Worm (Caenorhabditis elegans) whole organism, L3 larva: ENCODE measurements around the gene clh-2.

ENCODE experiments used
- R02D3.7 ChIP-seq: fragments of 150-350 bp; optimal IDR thresholded peaks from 2 replicates; lab custom pipeline; 2014; ENCODE audit warnings: missing biosample characterization, missing genetic modification characterization
- ZK546.5 ChIP-seq: sonication (generic microtip); optimal IDR thresholded peaks from 2 replicates; lab custom pipeline; 2017; ENCODE audit warnings: missing biosample characterization, missing genetic modification characterization
- aly-2 ChIP-seq: fragments of 150-350 bp; optimal IDR thresholded peaks from 2 replicates; lab custom pipeline; 2014; ENCODE audit warnings: missing biosample characterization, missing genetic modification characterization
- ama-1 ChIP-seq: fragments of 150-350 bp; optimal IDR thresholded peaks from 2 replicates; lab custom pipeline; 2018
- ceh-16 ChIP-seq: sonication (generic microtip); optimal IDR thresholded peaks from 2 replicates; lab custom pipeline; 2017; ENCODE audit warnings: missing biosample characterization, missing genetic modification characterization
- ceh-28 ChIP-seq: fragments of 150-350 bp; optimal IDR thresholded peaks from 2 replicates; lab custom pipeline; 2014; ENCODE audit warnings: missing biosample characterization, missing genetic modification reagents, missing genetic modification characterization
- ceh-82 ChIP-seq: fragments of 150-350 bp; optimal IDR thresholded peaks from 2 replicates; lab custom pipeline; 2014; ENCODE audit warnings: missing biosample characterization, missing genetic modification characterization
- ceh-9 ChIP-seq: sonication (generic microtip); optimal IDR thresholded peaks from 2 replicates; lab custom pipeline; 2018; ENCODE audit warnings: missing biosample characterization, missing genetic modification characterization
- daf-12 ChIP-seq: fragments of 150-350 bp; optimal IDR thresholded peaks from 2 replicates; lab custom pipeline; 2014; ENCODE audit warnings: missing biosample characterization, missing genetic modification reagents, missing genetic modification characterization
- egl-27 ChIP-seq: sonication (generic microtip); optimal IDR thresholded peaks from 4 replicates; lab custom pipeline; 2017; ENCODE audit warnings: missing biosample characterization, missing genetic modification reagents, missing genetic modification characterization
- egl-5 ChIP-seq: fragments of 150-350 bp; optimal IDR thresholded peaks from 2 replicates; lab custom pipeline; 2017; ENCODE audit warnings: missing biosample characterization, missing genetic modification reagents, missing genetic modification characterization, inconsistent platforms
- elt-1 ChIP-seq: fragments of 150-350 bp; optimal IDR thresholded peaks from 2 replicates; lab custom pipeline; 2014; ENCODE audit warnings: missing biosample characterization, missing genetic modification characterization
- elt-2 ChIP-seq: sonication (generic microtip); optimal IDR thresholded peaks from 2 replicates; lab custom pipeline; 2016; ENCODE audit warnings: missing genetic modification reagents, mild to moderate bottlenecking, missing genetic modification characterization, missing compliant biosample characterization
- fkh-2 ChIP-seq: fragments of 150-350 bp; optimal IDR thresholded peaks from 2 replicates; lab custom pipeline; 2014; ENCODE audit warnings: missing biosample characterization, missing genetic modification reagents, missing genetic modification characterization
- fos-1 ChIP-seq: fragments of 150-350 bp; optimal IDR thresholded peaks from 2 replicates; lab custom pipeline; 2014; ENCODE audit warnings: missing biosample characterization, missing genetic modification characterization
- hmg-11 ChIP-seq: sonication (generic microtip); optimal IDR thresholded peaks from 2 replicates; lab custom pipeline; 2016; ENCODE audit warnings: missing genetic modification characterization, missing compliant biosample characterization
- lin-39 ChIP-seq: fragments of 150-350 bp; optimal IDR thresholded peaks from 2 replicates; lab custom pipeline; 2018; ENCODE audit warnings: missing biosample characterization, missing genetic modification reagents, missing genetic modification characterization
- lsy-12 ChIP-seq: sonication (generic microtip); optimal IDR thresholded peaks from 2 replicates; lab custom pipeline; 2016; ENCODE audit warnings: mild to moderate bottlenecking, missing genetic modification characterization, missing compliant biosample characterization
- mdl-1 ChIP-seq: fragments of 150-350 bp; optimal IDR thresholded peaks from 2 replicates; lab custom pipeline; 2014; ENCODE audit warnings: missing biosample characterization, missing genetic modification characterization
- mml-1 ChIP-seq: fragments of 150-350 bp; sonication (generic microtip); optimal IDR thresholded peaks from 3 replicates; lab custom pipeline; 2014; ENCODE audit warnings: missing biosample characterization, missing genetic modification characterization
- nfya-1 ChIP-seq: sonication (generic microtip); optimal IDR thresholded peaks from 2 replicates; lab custom pipeline; 2017; ENCODE audit warnings: missing genetic modification characterization, mild to moderate bottlenecking, missing compliant biosample characterization, antibody characterized with exemption, moderate library complexity; ENCODE audit not compliant: insufficient read depth
- nhr-11 ChIP-seq: fragments of 150-350 bp; optimal IDR thresholded peaks from 2 replicates; lab custom pipeline; 2014; ENCODE audit warnings: missing biosample characterization, missing genetic modification characterization
- nhr-12 ChIP-seq: fragments of 150-350 bp; optimal IDR thresholded peaks from 2 replicates; lab custom pipeline; 2014; ENCODE audit warnings: missing biosample characterization, missing genetic modification characterization
- nhr-23 ChIP-seq: fragments of 150-350 bp; optimal IDR thresholded peaks from 2 replicates; lab custom pipeline; 2014; ENCODE audit warnings: missing biosample characterization, missing genetic modification reagents, missing genetic modification characterization
- nhr-237 ChIP-seq: fragments of 150-350 bp; optimal IDR thresholded peaks from 2 replicates; lab custom pipeline; 2014; ENCODE audit warnings: missing biosample characterization, missing genetic modification characterization
- nhr-25 ChIP-seq: sonication (generic microtip); optimal IDR thresholded peaks from 2 replicates; lab custom pipeline; 2017; ENCODE audit warnings: missing biosample characterization, missing genetic modification characterization
- nhr-28 ChIP-seq: fragments of 150-350 bp; optimal IDR thresholded peaks from 2 replicates; lab custom pipeline; 2014; ENCODE audit warnings: missing biosample characterization, missing genetic modification characterization
- nhr-67 ChIP-seq: fragments of 150-350 bp; optimal IDR thresholded peaks from 2 replicates; lab custom pipeline; 2014; ENCODE audit warnings: missing biosample characterization, missing genetic modification characterization
- nhr-76 ChIP-seq: fragments of 150-350 bp; sonication (generic microtip); optimal IDR thresholded peaks from 5 replicates; lab custom pipeline; 2014; ENCODE audit warnings: missing biosample characterization, missing genetic modification characterization
- nhr-77 ChIP-seq: fragments of 150-350 bp; optimal IDR thresholded peaks from 2 replicates; lab custom pipeline; 2014; ENCODE audit warnings: missing biosample characterization, missing genetic modification characterization
- pha-4 ChIP-seq: fragments of 150-350 bp; optimal IDR thresholded peaks from 2 replicates; lab custom pipeline; 2014; ENCODE audit warnings: missing biosample characterization, missing genetic modification reagents, missing genetic modification characterization
- pqm-1 ChIP-seq: fragments of 150-350 bp; optimal IDR thresholded peaks from 2 replicates; lab custom pipeline; 2017; ENCODE audit warnings: missing biosample characterization, missing genetic modification characterization, inconsistent platforms
- skn-1 ChIP-seq: fragments of 150-350 bp; optimal IDR thresholded peaks from 2 replicates; lab custom pipeline; 2014; ENCODE audit warnings: missing biosample characterization, missing genetic modification characterization
- snpc-4 ChIP-seq: fragments of 150-350 bp; optimal IDR thresholded peaks from 2 replicates; lab custom pipeline; 2014; ENCODE audit warnings: missing biosample characterization, missing genetic modification characterization
- tbx-2 ChIP-seq: sonication (generic microtip); optimal IDR thresholded peaks from 2 replicates; lab custom pipeline; 2016; ENCODE audit warnings: mild to moderate bottlenecking, missing genetic modification characterization, missing compliant biosample characterization
- unc-39 ChIP-seq: sonication (generic microtip); optimal IDR thresholded peaks from 4 replicates; lab custom pipeline; 2017; ENCODE audit warnings: missing biosample characterization, missing genetic modification characterization
- unc-62 ChIP-seq: fragments of 150-350 bp; sonication (generic microtip); optimal IDR thresholded peaks from 4 replicates; lab custom pipeline; 2014; ENCODE audit warnings: missing biosample characterization, missing genetic modification reagents, missing genetic modification characterization
- zag-1 ChIP-seq: fragments of 150-350 bp; optimal IDR thresholded peaks from 2 replicates; lab custom pipeline; 2014; ENCODE audit warnings: missing biosample characterization, missing genetic modification characterization

The clh-2 gene

DNA sequence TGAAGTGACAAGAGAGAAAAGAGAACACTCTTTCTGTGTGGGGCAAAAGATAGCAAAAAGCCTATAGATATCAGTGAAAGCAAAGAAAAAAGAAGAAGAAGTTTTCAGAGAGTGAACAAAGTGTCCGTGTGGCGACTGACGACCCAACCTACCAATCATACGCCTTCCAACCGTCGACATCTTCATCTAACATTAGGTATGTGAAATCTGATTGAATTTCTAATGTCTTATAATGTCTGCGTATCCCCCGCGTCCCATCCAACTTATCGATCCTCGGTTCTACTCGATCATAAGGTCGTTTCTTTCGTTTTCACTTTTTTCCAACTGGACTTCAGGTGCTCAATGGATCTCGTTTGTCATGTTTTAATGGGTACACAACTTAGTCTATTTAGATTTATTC, 44.4 kb upstream of the clh-2 start:
- TF ChIP-seq nhr-23 (tag; lab: Kevin White, UChicago) (peak; percentile 26), aly-2 (tag; lab: Kevin White, UChicago) (no peak), fkh-2 (tag; lab: Kevin White, UChicago) (no peak), nhr-25 (tag; lab: Kevin White, UChicago) (peak; percentile 79), nfya-1 (tag; lab: Kevin White, UChicago) (peak; percentile 56)

- TF ChIP-seq egl-5 (tag; lab: Kevin White, UChicago) (no peak), ama-1 (no peak), lsy-12 (no peak), ceh-28 (tag; lab: Kevin White, UChicago) (no peak), nhr-11 (no peak), tbx-2 (no peak)
Observed at ce11 chrII:11307953-11308352, 43.7 kb upstream of the clh-2 start.

DNA sequence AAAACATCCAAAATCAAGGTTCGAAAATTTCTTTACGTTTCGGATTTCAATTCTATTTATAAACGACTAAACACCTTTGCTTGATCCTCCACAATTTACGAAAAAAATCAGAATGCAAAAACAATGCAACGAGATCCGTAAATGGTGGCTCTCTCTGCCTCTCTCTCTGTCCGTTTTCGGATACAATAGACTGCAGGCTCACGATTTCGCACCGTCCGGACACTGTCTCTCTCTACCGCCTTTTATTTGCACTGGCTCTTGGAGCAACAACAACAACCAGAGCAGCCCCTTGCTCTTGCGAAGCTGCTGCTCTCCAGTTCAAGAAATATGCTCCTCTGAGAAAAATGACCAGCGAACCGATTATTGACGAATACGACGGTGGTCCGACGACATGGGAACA, 39.5 kb upstream of the clh-2 start, which contains the start of gene T24F1.7:
Gene T24F1.7, plus strand, starts transcription at position 301 of the 400 bp plus-strand sequence.
- TF ChIP-seq lin-39 (tag; lab: Kevin White, UChicago), result no peak
- no peak for TF ChIP-seq elt-2 (tag; lab: Kevin White, UChicago)
- no peak for TF ChIP-seq nhr-76 (tag; lab: Kevin White, UChicago)
- no peak for TF ChIP-seq ceh-9
- no peak for TF ChIP-seq nfya-1 (tag; lab: Kevin White, UChicago)
- TF ChIP-seq nhr-11, result no peak
- no peak for TF ChIP-seq ceh-16
- TF ChIP-seq ZK546.5, result no peak
- TF ChIP-seq nhr-67 (tag; lab: Kevin White, UChicago), result no peak
- no peak for TF ChIP-seq aly-2 (tag; lab: Kevin White, UChicago)
- no peak for TF ChIP-seq unc-39 (tag; lab: Kevin White, UChicago)
- TF ChIP-seq unc-62 (GFP tag; lab: Kevin White, UChicago), result no peak
- TF ChIP-seq ceh-28 (tag; lab: Kevin White, UChicago), result no peak
- no peak for TF ChIP-seq daf-12 (tag; lab: Kevin White, UChicago)
- TF ChIP-seq nhr-237 (tag; lab: Kevin White, UChicago), result no peak
- no peak for TF ChIP-seq pqm-1
- no peak for TF ChIP-seq zag-1 (tag; lab: Kevin White, UChicago)
- TF ChIP-seq, all 47 proteins: peak for 0

- TF ChIP-seq ceh-16 (no peak), nhr-11 (no peak), nhr-12 (tag; lab: Kevin White, UChicago) (no peak), mml-1 (tag; lab: Kevin White, UChicago) (no peak), egl-5 (tag; lab: Kevin White, UChicago) (no peak), lsy-12 (no peak), hmg-11 (tag; lab: Kevin White, UChicago) (no peak), ceh-82 (no peak), nhr-77 (tag; lab: Kevin White, UChicago) (no peak), snpc-4 (no peak), R02D3.7 (no peak), pha-4 (tag; lab: Kevin White, UChicago) (no peak)
Observed at ce11 chrII:11314165-11314564, 37.5 kb upstream of the clh-2 start, which contains the start of gene T24F1.4. TSS of gene T24F1.4 (minus strand) at chrII:11314265.

DNA sequence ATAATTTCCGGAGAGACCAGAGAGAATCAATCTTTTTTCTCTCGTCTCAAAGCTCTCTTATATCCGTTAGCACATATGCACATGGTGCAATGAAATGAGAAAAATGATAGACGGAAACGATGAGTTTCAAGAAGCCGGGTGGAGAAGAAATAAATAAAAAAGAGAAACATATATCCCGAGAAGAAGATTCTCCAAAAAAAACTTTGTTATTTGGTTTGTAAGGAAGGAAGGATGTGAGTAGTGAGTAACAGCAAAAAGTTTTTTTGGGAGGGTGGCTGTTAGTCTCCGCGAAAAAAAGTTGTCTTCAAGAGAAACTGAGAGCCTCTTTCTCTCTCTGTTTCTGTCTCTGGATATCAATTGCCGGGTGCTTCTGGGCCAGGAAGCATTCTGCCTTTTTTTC, 35.0 kb upstream of the clh-2 start:
- no peak for TF ChIP-seq fos-1 (tag; lab: Kevin White, UChicago)
- TF ChIP-seq aly-2 (tag; lab: Kevin White, UChicago), result no peak
- TF ChIP-seq nhr-25 (tag; lab: Kevin White, UChicago), result no peak
- no peak for TF ChIP-seq tbx-2
- TF ChIP-seq egl-27, result no peak
- TF ChIP-seq mdl-1 (tag; lab: Kevin White, UChicago), result no peak
- TF ChIP-seq nhr-237 (tag; lab: Kevin White, UChicago), result no peak
- no peak for TF ChIP-seq zag-1 (tag; lab: Kevin White, UChicago)
- TF ChIP-seq lin-39 (tag; lab: Kevin White, UChicago), result no peak
- TF ChIP-seq fkh-2 (tag; lab: Kevin White, UChicago), result no peak
- no peak for TF ChIP-seq unc-39 (tag; lab: Kevin White, UChicago)
- no peak for TF ChIP-seq R02D3.7
- no peak for TF ChIP-seq pqm-1
- TF ChIP-seq nhr-28, result no peak
- TF ChIP-seq skn-1 (tag; lab: Kevin White, UChicago), result no peak
- no peak for TF ChIP-seq elt-1 (tag; lab: Kevin White, UChicago)
